Fruit fly (Drosophila melanogaster): Measurements from ENCODE around the gene CG13078.

CG13078 gene

dm6 chr2L:19530092-19530491 lies 33.6 kb upstream of the CG13078 start, which contains the start of gene CG10165 (continued):
- no peak for TF ChIP-seq CG2875 (GFP tag; optimal IDR thresholded peaks at IDR 0.05)
- peak; percentile 95 for TF ChIP-seq CG2116 (GFP tag; optimal IDR thresholded peaks at IDR 0.05)
- peak; percentile 7 for TF ChIP-seq gfzf (GFP tag; optimal IDR thresholded peaks at IDR 0.05)
- TF ChIP-seq Ets97D (GFP tag; optimal IDR thresholded peaks at IDR 0.05): peak; percentile 21
- TF ChIP-seq crp (GFP tag; optimal IDR thresholded peaks at IDR 0.05): peak; percentile 49 to 88
- TF ChIP-seq exex (tag; optimal IDR thresholded peaks at IDR 0.05): peak; percentile 57
- no peak for TF ChIP-seq Bgb (GFP tag; IDR thresholded peaks at IDR 0.05; ENCODE audit: partially characterized antibody)
- no peak for TF ChIP-seq CG12071 (GFP tag; optimal IDR thresholded peaks at IDR 0.05)
- peak; percentile 45; the same call in 1 of the 2 replicates for TF ChIP-seq Atf6 (GFP tag; IDR thresholded peaks at IDR 0.05)
- TF ChIP-seq CG10366 (GFP tag; IDR thresholded peaks at IDR 0.05): no peak
- peak; percentile 23 for TF ChIP-seq B-H2 (GFP tag; optimal IDR thresholded peaks at IDR 0.05)
- peak; percentile 16 for TF ChIP-seq CG1603 (tag; optimal IDR thresholded peaks at IDR 0.05)
- TF ChIP-seq CG14710 (tag; optimal IDR thresholded peaks at IDR 0.05): peak; percentile 26
- TF ChIP-seq Pdp1 (GFP tag; optimal IDR thresholded peaks at IDR 0.05): peak in 1 of 2 experiments; percentile 44
- TF ChIP-seq trem (tag; optimal IDR thresholded peaks at IDR 0.05): peak; percentile 3
- no peak for TF ChIP-seq pb (GFP tag; optimal IDR thresholded peaks at IDR 0.05)

DNA sequence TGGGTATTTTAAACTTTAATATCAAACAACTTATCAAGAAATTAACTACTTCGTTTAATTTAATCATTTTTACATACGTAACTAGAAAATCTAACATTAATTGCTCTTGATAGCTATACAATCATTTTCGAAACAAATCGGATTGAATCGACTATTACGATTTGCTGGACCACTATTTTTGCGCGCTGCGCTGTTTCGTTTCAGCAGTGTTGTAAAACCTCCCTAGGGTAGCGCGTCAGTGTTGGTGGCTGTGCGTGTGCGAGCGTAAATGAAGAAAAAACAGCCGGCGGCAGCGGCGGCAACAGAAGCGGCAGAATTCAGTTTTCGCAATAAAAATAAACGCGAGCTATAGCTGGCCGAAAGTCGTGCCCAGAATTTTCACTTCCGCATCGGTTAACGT lies 30.5 kb upstream of the CG13078 start, which contains the start of gene CG33116:
CG33116 (plus strand) TSS at position 233 of the 400 bp plus-strand sequence.
- TF ChIP-seq CG4820 (GFP tag; optimal IDR thresholded peaks at IDR 0.05) (peak; percentile 75), sug (tag; optimal IDR thresholded peaks at IDR 0.05) (peak; percentile 60), sens (GFP tag) (peak; percentile 97), cwo (GFP tag; optimal IDR thresholded peaks at IDR 0.05) (peak; percentile 58), CG6791 (GFP tag; IDR thresholded peaks at IDR 0.05; ENCODE audit: partially characterized antibody) (peak; percentile 42; the same call in 1 of the 3 replicates), chn (GFP tag; optimal IDR thresholded peaks at IDR 0.05) (peak; percentile 90), CG12104 (GFP tag; optimal IDR thresholded peaks at IDR 0.05) (peak; percentile 39), CG3995 (GFP tag; optimal IDR thresholded peaks at IDR 0.05) (peak; percentile 51), Awh (GFP tag; IDR thresholded peaks at IDR 0.05) (peak; percentile 71; the same call in 1 of the 2 replicates), Mad (GFP tag; optimal IDR thresholded peaks at IDR 0.05) (peak; percentile 84), Doc2 (GFP tag; IDR thresholded peaks at IDR 0.05) (no peak), ewg (GFP tag; optimal IDR thresholded peaks at IDR 0.05) (peak; percentile 67), fd64A (GFP tag; optimal IDR thresholded peaks at IDR 0.05) (peak; percentile 34), CG6654 (GFP tag; optimal IDR thresholded peaks at IDR 0.05) (peak; percentile 50), Nf-YC (tag; optimal IDR thresholded peaks at IDR 0.05) (peak; percentile 51), CG8281 (tag; optimal IDR thresholded peaks at IDR 0.05) (peak; percentile 45), CG13894 (tag; optimal IDR thresholded peaks at IDR 0.05) (peak; percentile 38), CG2116 (GFP tag; optimal IDR thresholded peaks at IDR 0.05) (peak; percentile 63), jigr1 (GFP tag; IDR thresholded peaks at IDR 0.05) (no peak), CG10209 (GFP tag; optimal IDR thresholded peaks at IDR 0.05) (peak; percentile 76), CG17568 (GFP tag; optimal IDR thresholded peaks at IDR 0.05) (peak; percentile 72), peb (GFP tag; IDR thresholded peaks at IDR 0.05) (peak; percentile 24; the same call in 1 of the 2 replicates), seq (GFP tag; IDR thresholded peaks at IDR 0.05) (peak; percentile 78), sna (GFP tag; IDR thresholded peaks at IDR 0.05; ENCODE audit: partially characterized antibody) (no peak), dmrt11E (tag; optimal IDR thresholded peaks at IDR 0.05) (peak; percentile 81), CG43689 (GFP tag; IDR thresholded peaks at IDR 0.05) (peak; percentile 49), CG15601 (tag; optimal IDR thresholded peaks at IDR 0.05) (peak; percentile 79), CG3281 (GFP tag; optimal IDR thresholded peaks at IDR 0.05) (peak; percentile 74), wek (GFP tag; optimal IDR thresholded peaks at IDR 0.05) (peak; percentile 54), CG17186 (GFP tag; optimal IDR thresholded peaks at IDR 0.05) (peak; percentile 70), CG14667 (GFP tag; IDR thresholded peaks at IDR 0.05) (no peak), CG9797 (GFP tag; optimal IDR thresholded peaks at IDR 0.05) (peak; percentile 23), CG1024 (GFP tag; IDR thresholded peaks at IDR 0.05) (peak; percentile 63), tx (GFP tag; optimal IDR thresholded peaks at IDR 0.05) (peak; percentile 79)
